Fruit fly (Drosophila melanogaster) whole organism, larva: Measurements from ENCODE around the gene CG13029.

Experiments used
- noc ChIP-seq: fragments of 200-800 bp; sonication (Bioruptor generic); optimal IDR thresholded peaks from 3 replicates; lab custom pipeline; 2019; ENCODE audit warnings: missing biosample characterization, mild to moderate bottlenecking, missing genetic modification characterization, moderate library complexity

CG13029 gene

dm6 chr3L:16860322-16860721 is at the start of gene CG13029:
Gene CG13029, plus strand, starts transcription at chr3L:16860622.
- no peak for TF ChIP-seq noc (tag; lab: Kevin White, UChicago)

dm6 chr3L:16811908-16812307 is 48.5 kb upstream of the CG13029 start:
- TF ChIP-seq noc (tag; lab: Kevin White, UChicago) = peak; percentile 25

- no peak for TF ChIP-seq noc (tag; lab: Kevin White, UChicago)
Observed at dm6 chr3L:16813984-16814383, 46.4 kb upstream of the CG13029 start.

- no peak for TF ChIP-seq noc (tag; lab: Kevin White, UChicago)
Observed at dm6 chr3L:16818063-16818462, 42.4 kb upstream of the CG13029 start.

dm6 chr3L:16824725-16825124 is 35.7 kb upstream of the CG13029 start:
- TF ChIP-seq noc (tag; lab: Kevin White, UChicago) = no peak

- TF ChIP-seq noc (tag; lab: Kevin White, UChicago) = no peak
Observed at dm6 chr3L:16825195-16825594, 35.2 kb upstream of the CG13029 start.

- no peak for TF ChIP-seq noc (tag; lab: Kevin White, UChicago)
Observed at dm6 chr3L:16828967-16829366, 31.5 kb upstream of the CG13029 start, which contains the start of gene CG13024. Gene CG13024, minus strand, starts transcription at chr3L:16829074.

- no peak for TF ChIP-seq noc (tag; lab: Kevin White, UChicago)
Observed at dm6 chr3L:16829983-16830382, 30.4 kb upstream of the CG13029 start.

- no peak for TF ChIP-seq noc (tag; lab: Kevin White, UChicago)
Observed at dm6 chr3L:16836732-16837131, 23.7 kb upstream of the CG13029 start.

dm6 chr3L:16840540-16840939 is 19.9 kb upstream of the CG13029 start:
- no peak for TF ChIP-seq noc (tag; lab: Kevin White, UChicago)

- TF ChIP-seq noc (tag; lab: Kevin White, UChicago) = no peak
Observed at dm6 chr3L:16842087-16842567, 18.3 kb upstream of the CG13029 start, which contains the start of gene TSG101. Gene TSG101, plus strand, starts transcription at chr3L:16842294.

dm6 chr3L:16842952-16843351 is 17.5 kb upstream of the CG13029 start:
- no peak for TF ChIP-seq noc (tag; lab: Kevin White, UChicago)

- peak; percentile 79 for TF ChIP-seq noc (tag; lab: Kevin White, UChicago)
Observed at dm6 chr3L:16844920-16845573, 15.4 kb upstream of the CG13029 start, which contains the start of the genes kud and Zcchc7. Gene kud, minus strand, starts transcription at chr3L:16844991. Gene Zcchc7, plus strand, starts transcription at chr3L:16845386.

- TF ChIP-seq noc (tag; lab: Kevin White, UChicago) = no peak
Observed at dm6 chr3L:16845607-16846277, 14.7 kb upstream of the CG13029 start, which contains the start of gene CG32161. Gene CG32161, plus strand, starts transcription at chr3L:16846227.

- no peak for TF ChIP-seq noc (tag; lab: Kevin White, UChicago)
Observed at dm6 chr3L:16851566-16851965, 8.9 kb upstream of the CG13029 start.

dm6 chr3L:16853533-16854386 is 6.7 kb upstream of the CG13029 start, which contains the start of gene sina:
Gene sina, plus strand, starts transcription at chr3L:16853751.
- no peak for TF ChIP-seq noc (tag; lab: Kevin White, UChicago)
